Fruit fly (Drosophila melanogaster) whole organism, embryonic: ENCODE data around the gene CG4577.

Source experiments
- Adf1 ChIP-seq: fragments of 200-800 bp; sonication (Bioruptor generic); IDR thresholded peaks from 2 replicates; pipeline ENCODE4 v1.3.6; 2022; ENCODE audit warnings: missing biosample characterization, missing genetic modification characterization
- BEAF-32 ChIP-seq: fragments of 200-800 bp; sonication (Bioruptor generic); optimal IDR thresholded peaks from 3 replicates; lab custom pipeline; 2017; ENCODE audit warnings: missing biosample characterization, missing genetic modification characterization, mild to moderate bottlenecking, moderate library complexity, missing genetic modification reagents
- CG10321 ChIP-seq: fragments of 200-800 bp; sonication (Bioruptor generic); IDR thresholded peaks from 2 replicates; pipeline ENCODE4 v1.3.6; 2022; ENCODE audit warnings: missing biosample characterization, missing genetic modification characterization
- CG10462 ChIP-seq: fragments of 200-800 bp; sonication (Bioruptor generic); optimal IDR thresholded peaks from 2 replicates; lab custom pipeline; 2016; ENCODE audit warnings: missing biosample characterization, missing genetic modification characterization
- CG11398 ChIP-seq: fragments of 200-800 bp; sonication (Bioruptor generic); optimal IDR thresholded peaks from 2 replicates; lab custom pipeline; 2016; ENCODE audit warnings: missing biosample characterization, missing genetic modification characterization
- CG12391 ChIP-seq: fragments of 200-800 bp; sonication (Bioruptor generic); optimal IDR thresholded peaks from 3 replicates; lab custom pipeline; 2018; ENCODE audit warnings: missing biosample characterization, mild to moderate bottlenecking, missing genetic modification characterization, moderate library complexity
- CG13287 ChIP-seq: fragments of 200-800 bp; sonication (Bioruptor generic); IDR thresholded peaks from 2 replicates; pipeline ENCODE4 v1.3.6; 2022; ENCODE audit warnings: missing biosample characterization, missing genetic modification characterization; ENCODE audit not compliant: partially characterized antibody
- CG13624 ChIP-seq: fragments of 200-800 bp; sonication (Bioruptor generic); optimal IDR thresholded peaks from 2 replicates; lab custom pipeline; 2016; ENCODE audit warnings: missing biosample characterization, missing genetic modification characterization
- CG14710 ChIP-seq: fragments of 200-800 bp; sonication (Bioruptor generic); optimal IDR thresholded peaks from 3 replicates; lab custom pipeline; 2019; ENCODE audit warnings: missing biosample characterization, mild to moderate bottlenecking, missing genetic modification characterization, moderate library complexity
- CG16813 ChIP-seq: fragments of 200-800 bp; sonication (Bioruptor generic); IDR thresholded peaks from 3 replicates; pipeline ENCODE4 v1.3.6; 2022; ENCODE audit warnings: missing biosample characterization, missing genetic modification characterization; ENCODE audit not compliant: partially characterized antibody
- CG16815 ChIP-seq: fragments of 200-800 bp; sonication (Bioruptor generic); optimal IDR thresholded peaks from 3 replicates; lab custom pipeline; 2017; ENCODE audit warnings: missing biosample characterization, mild to moderate bottlenecking, missing genetic modification characterization
- CG17829 ChIP-seq: fragments of 200-800 bp; optimal IDR thresholded peaks from 2 replicates; lab custom pipeline; 2019; ENCODE audit warnings: missing biosample characterization, mild to moderate bottlenecking, missing genetic modification characterization, moderate library complexity
- CG18011 ChIP-seq: fragments of 200-800 bp; sonication (Bioruptor generic); optimal IDR thresholded peaks from 2 replicates; lab custom pipeline; 2017; ENCODE audit warnings: missing biosample characterization, missing genetic modification characterization, mild to moderate bottlenecking, moderate library complexity, missing genotype
- CG18262 ChIP-seq: fragments of 200-800 bp; optimal IDR thresholded peaks from 3 replicates; lab custom pipeline; 2019; ENCODE audit warnings: missing biosample characterization, mild to moderate bottlenecking, missing genetic modification characterization, moderate library complexity
- CG32532 ChIP-seq: fragments of 200-800 bp; sonication (Bioruptor generic); IDR thresholded peaks from 2 replicates; pipeline ENCODE4 v1.3.6; 2022; ENCODE audit warnings: missing biosample characterization, missing genetic modification characterization
- CG33557 ChIP-seq: fragments of 200-800 bp; sonication (Bioruptor generic); optimal IDR thresholded peaks from 2 replicates; lab custom pipeline; 2019; ENCODE audit warnings: missing biosample characterization, mild to moderate bottlenecking, missing genetic modification characterization, moderate library complexity
- CG4424 ChIP-seq: fragments of 200-800 bp; sonication (Bioruptor generic); optimal IDR thresholded peaks from 3 replicates; lab custom pipeline; 2016; ENCODE audit warnings: missing biosample characterization, missing genetic modification characterization
- CG4854 ChIP-seq: fragments of 200-800 bp; sonication (Bioruptor generic); optimal IDR thresholded peaks from 2 replicates; lab custom pipeline; 2016; ENCODE audit warnings: missing biosample characterization, missing genetic modification characterization, inconsistent platforms
- CG6791 ChIP-seq: fragments of 200-800 bp; sonication (Bioruptor generic); IDR thresholded peaks from 3 replicates; pipeline ENCODE4 v1.3.6; 2022; ENCODE audit warnings: missing biosample characterization, missing genetic modification characterization; ENCODE audit not compliant: partially characterized antibody
- CG7786 ChIP-seq: fragments of 200-800 bp; sonication (Bioruptor generic); optimal IDR thresholded peaks from 2 replicates; lab custom pipeline; 2016; ENCODE audit warnings: missing biosample characterization, missing genetic modification characterization
- CG9609 ChIP-seq: fragments of 200-800 bp; sonication (Bioruptor generic); optimal IDR thresholded peaks from 3 replicates; lab custom pipeline; 2016; ENCODE audit warnings: missing biosample characterization, missing genetic modification characterization
- CG9797 ChIP-seq: fragments of 200-800 bp; sonication (Bioruptor generic); optimal IDR thresholded peaks from 3 replicates; lab custom pipeline; 2018; ENCODE audit warnings: missing biosample characterization, mild to moderate bottlenecking, missing genetic modification characterization
- Dad ChIP-seq: fragments of 200-800 bp; sonication (Bioruptor generic); optimal IDR thresholded peaks from 3 replicates; lab custom pipeline; 2016; ENCODE audit warnings: missing biosample characterization, missing genetic modification characterization
- Dref ChIP-seq: fragments of 200-800 bp; sonication (Bioruptor generic); IDR thresholded peaks from 2 replicates; pipeline ENCODE4 v1.3.6; 2022; ENCODE audit warnings: missing biosample characterization, missing genetic modification characterization
- Ets65A ChIP-seq: fragments of 200-800 bp; sonication (Bioruptor generic); peaks from one replicate; lab custom pipeline; 2016; ENCODE audit warnings: missing biosample characterization, missing genetic modification characterization
- Ets97D ChIP-seq: fragments of 200-800 bp; sonication (Bioruptor generic); optimal IDR thresholded peaks from 3 replicates; lab custom pipeline; 2016; ENCODE audit warnings: missing biosample characterization, missing genetic modification characterization
- HHEX ChIP-seq: fragments of 200-800 bp; sonication (Bioruptor generic); optimal IDR thresholded peaks from 3 replicates; lab custom pipeline; 2017; ENCODE audit warnings: missing biosample characterization, mild to moderate bottlenecking, missing genetic modification characterization, missing genetic modification reagents
- HmgD ChIP-seq: fragments of 200-800 bp; sonication (Bioruptor generic); optimal IDR thresholded peaks from 3 replicates; lab custom pipeline; 2016; ENCODE audit warnings: missing biosample characterization, missing genetic modification characterization
- Kr ChIP-seq: fragments of 200-800 bp; sonication (Bioruptor generic); optimal IDR thresholded peaks from 2 replicates; lab custom pipeline; 2017; ENCODE audit warnings: missing biosample characterization, mild to moderate bottlenecking, missing genetic modification characterization
- Lhr ChIP-seq: fragments of 200-800 bp; sonication (Bioruptor generic); optimal IDR thresholded peaks from 3 replicates; lab custom pipeline; 2017; ENCODE audit warnings: mild to moderate bottlenecking, missing biosample characterization, missing genetic modification reagents, missing genetic modification characterization
- MBD-R2 ChIP-seq: fragments of 200-800 bp; sonication (Bioruptor generic); IDR thresholded peaks from 2 replicates; pipeline ENCODE4 v1.3.6; 2022; ENCODE audit warnings: missing biosample characterization, missing genetic modification characterization
- Neu2 ChIP-seq: fragments of 200-800 bp; sonication (Bioruptor generic); optimal IDR thresholded peaks from 3 replicates; lab custom pipeline; 2016; ENCODE audit warnings: missing biosample characterization, missing genetic modification characterization, borderline replicate concordance
- Oli ChIP-seq: fragments of 200-800 bp; sonication (Bioruptor generic); optimal IDR thresholded peaks from 2 replicates; lab custom pipeline; 2018; ENCODE audit warnings: missing biosample characterization, mild to moderate bottlenecking, missing genetic modification characterization, moderate library complexity
- Sry-δ ChIP-seq: fragments of 200-800 bp; sonication (Bioruptor generic); optimal IDR thresholded peaks from 2 replicates; lab custom pipeline; 2016; ENCODE audit warnings: missing biosample characterization, missing genetic modification characterization
- az2 ChIP-seq: fragments of 200-800 bp; sonication (Bioruptor generic); optimal IDR thresholded peaks from 3 replicates; lab custom pipeline; 2016; ENCODE audit warnings: missing biosample characterization, missing genetic modification characterization
- bsh ChIP-seq, 2 experiments: fragments of 200-800 bp; sonication (Bioruptor generic); optimal IDR thresholded peaks; 2 replicates each; lab custom pipeline; 2017 to 2018; ENCODE audit warnings: mild to moderate bottlenecking in 2 of 2, missing biosample characterization in 2 of 2, missing genetic modification characterization in 2 of 2, moderate library complexity in 1 of 2
- btn ChIP-seq: fragments of 200-800 bp; sonication (Bioruptor generic); optimal IDR thresholded peaks from 2 replicates; lab custom pipeline; 2016; ENCODE audit warnings: missing biosample characterization, missing genetic modification characterization
- dm ChIP-seq: fragments of 200-800 bp; sonication (Bioruptor generic); optimal IDR thresholded peaks from 3 replicates; lab custom pipeline; 2016; ENCODE audit warnings: missing biosample characterization, missing genetic modification characterization
- ems ChIP-seq: fragments of 200-800 bp; sonication (Bioruptor generic); optimal IDR thresholded peaks from 3 replicates; lab custom pipeline; 2016; ENCODE audit warnings: missing biosample characterization, missing genetic modification characterization
- eyg ChIP-seq: fragments of 200-800 bp; sonication (Bioruptor generic); optimal IDR thresholded peaks from 3 replicates; lab custom pipeline; 2016; ENCODE audit warnings: missing biosample characterization, missing genetic modification characterization
- gcm2 ChIP-seq: fragments of 200-800 bp; sonication (Bioruptor generic); optimal IDR thresholded peaks from 2 replicates; lab custom pipeline; 2016; ENCODE audit warnings: missing biosample characterization, missing genetic modification characterization
- gem ChIP-seq: fragments of 200-800 bp; sonication (Bioruptor generic); optimal IDR thresholded peaks from 2 replicates; lab custom pipeline; 2019; ENCODE audit warnings: missing biosample characterization, mild to moderate bottlenecking, missing genetic modification characterization, moderate library complexity
- gfzf ChIP-seq: fragments of 200-800 bp; sonication (Bioruptor generic); optimal IDR thresholded peaks from 2 replicates; lab custom pipeline; 2016; ENCODE audit warnings: missing biosample characterization, mild to moderate bottlenecking, missing genetic modification characterization, moderate library complexity
- jumu ChIP-seq: fragments of 200-800 bp; sonication (Bioruptor generic); optimal IDR thresholded peaks from 3 replicates; lab custom pipeline; 2016; ENCODE audit warnings: missing biosample characterization, missing genetic modification characterization
- ken ChIP-seq: fragments of 200-800 bp; sonication (Bioruptor generic); IDR thresholded peaks from 3 replicates; pipeline ENCODE4 v1.3.6; 2022; ENCODE audit warnings: missing biosample characterization, missing genetic modification characterization
- maf-S ChIP-seq: fragments of 200-800 bp; sonication (Bioruptor generic); optimal IDR thresholded peaks from 2 replicates; lab custom pipeline; 2016; ENCODE audit warnings: missing biosample characterization, missing genetic modification characterization
- pan ChIP-seq, 4 experiments: fragments of >200 bp in 3 of 4; fragments of 200-800 bp in 1 of 4; sonication (Bioruptor generic) in 1 of 4; optimal IDR thresholded peaks in 3 of 4; IDR thresholded peaks in 1 of 4; 2 replicates each; pipeline versions ENCODE4 v1.3.6 to Lab custom; 2017 to 2022; ENCODE audit warnings: missing biosample characterization in 2 of 4, missing genetic modification characterization in 2 of 4, mixed read lengths in 1 of 4
- pho ChIP-seq: fragments of 200-800 bp; sonication (Bioruptor generic); optimal IDR thresholded peaks from 2 replicates; lab custom pipeline; 2016; ENCODE audit warnings: missing biosample characterization, missing genetic modification characterization
- phol ChIP-seq: fragments of 200-800 bp; sonication (Bioruptor generic); optimal IDR thresholded peaks from 3 replicates; lab custom pipeline; 2018; ENCODE audit warnings: missing biosample characterization, mild to moderate bottlenecking, missing genetic modification characterization, moderate library complexity
- pnt ChIP-seq: fragments of 200-800 bp; sonication (Bioruptor generic); optimal IDR thresholded peaks from 3 replicates; lab custom pipeline; 2016; ENCODE audit warnings: missing biosample characterization, missing genetic modification characterization
- tx ChIP-seq: fragments of 200-800 bp; sonication (Bioruptor generic); optimal IDR thresholded peaks from 2 replicates; lab custom pipeline; 2016; ENCODE audit warnings: missing biosample characterization, missing genetic modification characterization

The CG4577 gene

DNA sequence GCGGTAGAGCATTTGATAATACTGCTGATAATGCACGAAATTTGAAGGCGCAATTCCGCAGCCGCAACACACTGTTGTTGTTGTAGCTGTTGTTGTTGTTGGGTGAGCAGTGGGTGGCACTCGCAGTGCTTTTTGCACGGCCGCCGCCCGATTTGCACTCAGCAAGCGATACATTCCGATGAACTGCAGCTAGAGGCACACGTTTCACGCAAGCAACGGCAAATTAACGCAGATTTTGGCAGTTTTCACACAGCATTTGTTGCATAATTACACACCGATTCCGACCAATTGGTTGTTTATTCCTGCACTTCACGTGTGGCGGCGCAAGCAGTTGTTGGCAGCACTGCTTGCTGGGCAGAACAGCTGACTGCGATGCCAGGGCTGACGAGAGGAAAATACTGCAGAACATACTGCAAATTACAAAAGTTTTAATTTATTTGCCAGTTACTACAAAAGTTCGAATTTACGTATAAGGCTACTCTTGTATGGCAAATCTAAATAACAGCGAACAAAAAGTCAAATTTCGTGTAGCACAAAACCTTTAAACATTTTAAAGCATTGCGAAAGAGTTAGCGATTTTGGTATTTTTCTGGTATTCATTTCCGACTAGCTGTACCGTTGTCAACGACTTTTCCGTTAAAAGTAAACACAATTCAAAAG lies 26.3 kb upstream of the CG4577 start, which contains the start of the genes PolrMT and CG14339 (continued):
- TF ChIP-seq CG9797 (GFP tag; lab: Kevin White, UChicago) (peak; percentile 40), bsh (GFP tag; optimal IDR thresholded peaks at IDR 0.05; lab: Kevin White, UChicago) (no peak), CG16815 (GFP tag; lab: Kevin White, UChicago) (no peak), Kr (GFP tag; lab: Kevin White, UChicago) (no peak), az2 (peak; percentile 29), CG18011 (GFP tag; lab: Kevin White, UChicago) (peak; percentile 19), CG7786 (GFP tag; lab: Kevin White, UChicago) (peak; percentile 56), CG14710 (peak; percentile 51), eyg (GFP tag; lab: Kevin White, UChicago) (peak; percentile 33), Adf1 (GFP tag; lab: Robert Waterston, UW) (peak; percentile 30), pan (optimal IDR thresholded peaks at IDR 0.05; lab: Kevin White, UChicago) (no peak), pan (GFP tag; optimal IDR thresholded peaks at IDR 0.05 in 1 of 2, IDR thresholded peaks at IDR 0.05 in 1 of 2) (peak in 1 of 2 experiments; percentile 22), jumu (GFP tag; lab: Kevin White, UChicago) (peak; percentile 20), MBD-R2 (GFP tag; lab: Robert Waterston, UW) (peak; percentile 94), dm (GFP tag; lab: Kevin White, UChicago) (peak; percentile 95), CG12391 (tag; lab: Kevin White, UChicago) (peak; percentile 46), Neu2 (GFP tag; lab: Kevin White, UChicago) (peak; percentile 2), CG33557 (GFP tag; lab: Kevin White, UChicago) (peak; percentile 4), tx (peak; percentile 17), CG11398 (GFP tag; lab: Kevin White, UChicago) (peak; percentile 5), Ets97D (GFP tag; lab: Kevin White, UChicago) (peak; percentile 69), Sry-δ (GFP tag; lab: Kevin White, UChicago) (peak; percentile 36), ems (GFP tag; lab: Kevin White, UChicago) (peak; percentile 46), maf-S (GFP tag; lab: Kevin White, UChicago) (no peak), CG4424 (GFP tag; lab: Kevin White, UChicago) (peak; percentile 42), HmgD (GFP tag; lab: Kevin White, UChicago) (peak; percentile 73), Ets65A (GFP tag; lab: Kevin White, UChicago) (peak; percentile 76), CG17829 (peak; percentile 35), Dad (peak; percentile 60), phol (peak; percentile 38), BEAF-32 (GFP tag; lab: Kevin White, UChicago) (peak; percentile 41), CG16813 (GFP tag; lab: Robert Waterston, UW) (peak; percentile 9; the same call in 2 of the 3 replicates), CG13287 (GFP tag; lab: Robert Waterston, UW) (peak; percentile 49; the same call in 1 of the 2 replicates), CG10462 (GFP tag; lab: Kevin White, UChicago) (peak; percentile 87), CG9609 (peak; percentile 54), HHEX (no peak), CG4854 (GFP tag; lab: Kevin White, UChicago) (no peak)

DNA sequence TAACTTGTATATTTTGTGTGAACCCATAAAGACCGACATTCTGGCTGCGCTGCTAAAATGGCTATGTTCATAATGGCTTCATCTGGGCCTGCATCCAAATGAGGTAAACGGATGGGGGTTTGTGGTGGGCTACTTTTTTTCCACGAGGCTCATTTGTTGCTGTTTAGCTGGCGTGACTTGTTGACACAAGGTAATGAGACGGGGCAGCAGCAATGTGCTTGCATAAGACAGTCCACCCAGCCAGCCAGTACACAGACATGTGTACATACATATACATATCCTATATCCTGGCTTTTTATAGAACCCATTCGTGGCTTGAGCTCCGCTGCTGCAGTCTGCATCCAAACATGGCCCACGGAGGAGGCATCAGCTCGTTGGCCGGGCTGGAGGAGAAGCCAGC lies 21.9 kb upstream of the CG4577 start, which contains the start of gene CG14340:
Gene CG14340, plus strand, starts transcription at position 301 of the 400 bp plus-strand sequence.
- TF ChIP-seq ken, result no peak
- no peak for TF ChIP-seq CG32532
- no peak for TF ChIP-seq gcm2
- TF ChIP-seq Oli (tag; lab: Kevin White, UChicago), result no peak
- TF ChIP-seq gfzf, result no peak
- TF ChIP-seq pnt (GFP tag; lab: Kevin White, UChicago), result no peak
- no peak for TF ChIP-seq gem (tag; lab: Kevin White, UChicago)
- no peak for TF ChIP-seq Lhr (GFP tag; lab: Kevin White, UChicago)
- TF ChIP-seq pho, result no peak
- no peak for TF ChIP-seq CG6791 (GFP tag; lab: Robert Waterston, UW)
- no peak for TF ChIP-seq CG18262 (tag; lab: Kevin White, UChicago)
- no peak for TF ChIP-seq CG13624 (GFP tag; lab: Kevin White, UChicago)
- no peak for TF ChIP-seq Dref (GFP tag; lab: Robert Waterston, UW)
- no peak for TF ChIP-seq CG10321 (GFP tag; lab: Robert Waterston, UW)
- no peak for TF ChIP-seq btn
